Fruit fly (Drosophila melanogaster) whole organism, embryonic: ENCODE results near the gene cv-c.

Experiments used
- CG11093 ChIP-seq: fragments of 200-800 bp; sonication (Bioruptor generic); IDR thresholded peaks from 3 replicates; pipeline ENCODE4 v1.3.6; 2022; ENCODE audit warnings: missing biosample characterization, missing genetic modification characterization
- CG11504 ChIP-seq: fragments of 200-800 bp; sonication (Bioruptor generic); optimal IDR thresholded peaks from 3 replicates; lab custom pipeline; 2019; ENCODE audit warnings: missing biosample characterization, mild to moderate bottlenecking, missing genetic modification characterization, moderate library complexity
- CG11560 ChIP-seq: fragments of 200-800 bp; sonication (Bioruptor generic); IDR thresholded peaks from 3 replicates; pipeline ENCODE4 v1.3.6; 2022; ENCODE audit warnings: missing biosample characterization, missing genetic modification characterization
- CG11695 ChIP-seq: fragments of 200-800 bp; sonication (Bioruptor generic); IDR thresholded peaks from 3 replicates; pipeline ENCODE4 v1.3.6; 2022; ENCODE audit warnings: missing biosample characterization, missing genetic modification characterization
- CG2678 ChIP-seq: fragments of 200-800 bp; sonication (Bioruptor generic); optimal IDR thresholded peaks from 3 replicates; lab custom pipeline; 2019; ENCODE audit warnings: missing biosample characterization, mild to moderate bottlenecking, missing genetic modification characterization, moderate library complexity
- CG3163 ChIP-seq: fragments of 200-800 bp; sonication (Bioruptor generic); optimal IDR thresholded peaks from 3 replicates; lab custom pipeline; 2016; ENCODE audit warnings: missing biosample characterization, missing genetic modification characterization
- CG4424 ChIP-seq: fragments of 200-800 bp; sonication (Bioruptor generic); optimal IDR thresholded peaks from 3 replicates; lab custom pipeline; 2016; ENCODE audit warnings: missing biosample characterization, missing genetic modification characterization
- CG4854 ChIP-seq: fragments of 200-800 bp; sonication (Bioruptor generic); optimal IDR thresholded peaks from 2 replicates; lab custom pipeline; 2016; ENCODE audit warnings: missing biosample characterization, missing genetic modification characterization, inconsistent platforms
- CG9437 ChIP-seq: fragments of 200-800 bp; sonication (Bioruptor generic); optimal IDR thresholded peaks from 2 replicates; lab custom pipeline; 2018; ENCODE audit warnings: missing biosample characterization, mild to moderate bottlenecking, missing genetic modification characterization
- CHES-1-like ChIP-seq: fragments of 200-800 bp; sonication (Bioruptor generic); optimal IDR thresholded peaks from 2 replicates; lab custom pipeline; 2016; ENCODE audit warnings: missing biosample characterization, missing genetic modification characterization
- CTCF ChIP-seq: fragments of 200-800 bp; sonication (Bioruptor generic); optimal IDR thresholded peaks from 2 replicates; lab custom pipeline; 2017; ENCODE audit warnings: missing biosample characterization, mild to moderate bottlenecking, missing genetic modification characterization, moderate library complexity
- CkIIα-i1 ChIP-seq: fragments of 200-800 bp; sonication (Bioruptor generic); IDR thresholded peaks from 2 replicates; pipeline ENCODE4 v1.3.6; 2022; ENCODE audit warnings: missing biosample characterization, missing genetic modification characterization
- D19A ChIP-seq: fragments of 200-800 bp; optimal IDR thresholded peaks from 3 replicates; lab custom pipeline; 2019; ENCODE audit warnings: missing biosample characterization, mild to moderate bottlenecking, missing genetic modification characterization, moderate library complexity
- Doc3 ChIP-seq: fragments of 200-800 bp; sonication (Bioruptor generic); IDR thresholded peaks from 3 replicates; pipeline ENCODE4 v1.3.6; 2022; ENCODE audit warnings: missing biosample characterization, missing genetic modification characterization; ENCODE audit not compliant: partially characterized antibody
- Drgx ChIP-seq: fragments of 200-800 bp; sonication (Bioruptor generic); IDR thresholded peaks from 2 replicates; pipeline ENCODE4 v1.3.6; 2022; ENCODE audit warnings: missing biosample characterization, missing genetic modification characterization
- GATAe ChIP-seq: fragments of 200-800 bp; sonication (Bioruptor generic); conservative IDR thresholded peaks from 2 replicates; pipeline ENCODE4 v1.3.6; 2022; ENCODE audit warnings: missing biosample characterization, missing genetic modification characterization
- HLH3B ChIP-seq: fragments of 200-800 bp; sonication (Bioruptor generic); IDR thresholded peaks from 2 replicates; pipeline ENCODE4 v1.3.6; 2022; ENCODE audit warnings: missing biosample characterization, missing genetic modification characterization
- Jarid2 ChIP-seq: fragments of 200-800 bp; sonication (Bioruptor generic); optimal IDR thresholded peaks from 3 replicates; lab custom pipeline; 2017; ENCODE audit warnings: mild to moderate bottlenecking, missing biosample characterization, missing genetic modification reagents, missing genetic modification characterization
- Lpt ChIP-seq: fragments of >200 bp; optimal IDR thresholded peaks from 2 replicates; lab custom pipeline; 2018; ENCODE audit warnings: missing biosample characterization, missing genetic modification characterization
- MTF-1 ChIP-seq: fragments of 200-800 bp; sonication (Bioruptor generic); optimal IDR thresholded peaks from 2 replicates; lab custom pipeline; 2018; ENCODE audit warnings: missing biosample characterization, mild to moderate bottlenecking, missing genetic modification characterization, borderline replicate concordance
- Med ChIP-seq: fragments of 200-800 bp; sonication (Bioruptor generic); peaks from one replicate; lab custom pipeline; 2016; ENCODE audit warnings: missing biosample characterization, missing genetic modification characterization, mild to moderate bottlenecking, inconsistent platforms, moderate library complexity
- Nf-YC ChIP-seq: fragments of 200-800 bp; optimal IDR thresholded peaks from 3 replicates; lab custom pipeline; 2019; ENCODE audit warnings: missing biosample characterization, mild to moderate bottlenecking, missing genetic modification characterization, moderate library complexity
- Ptx1 ChIP-seq: fragments of 200-800 bp; sonication (Bioruptor generic); IDR thresholded peaks from 2 replicates; pipeline ENCODE4 v1.3.6; 2022; ENCODE audit warnings: missing biosample characterization, missing genetic modification characterization
- Rfx ChIP-seq: fragments of 200-800 bp; sonication (Bioruptor generic); IDR thresholded peaks from 2 replicates; pipeline ENCODE4 v1.3.6; 2022; ENCODE audit warnings: missing biosample characterization, missing genetic modification characterization
- Sox100B ChIP-seq: fragments of 200-800 bp; sonication (Bioruptor generic); optimal IDR thresholded peaks from 3 replicates; lab custom pipeline; 2018; ENCODE audit warnings: missing biosample characterization, mild to moderate bottlenecking, missing genetic modification characterization
- Ssrp ChIP-seq: fragments of 200-800 bp; sonication (Bioruptor generic); optimal IDR thresholded peaks from 2 replicates; lab custom pipeline; 2018; ENCODE audit warnings: missing biosample characterization, mild to moderate bottlenecking, missing genetic modification characterization, moderate library complexity
- ab ChIP-seq: fragments of 200-800 bp; sonication (Bioruptor generic); optimal IDR thresholded peaks from 2 replicates; lab custom pipeline; 2016; ENCODE audit warnings: missing biosample characterization, missing genetic modification characterization
- ase ChIP-seq: fragments of 200-800 bp; sonication (Bioruptor generic); IDR thresholded peaks from 3 replicates; pipeline ENCODE4 v1.3.6; 2022; ENCODE audit warnings: missing biosample characterization, missing genetic modification characterization
- dmrt11E ChIP-seq: fragments of 200-800 bp; sonication (Bioruptor generic); optimal IDR thresholded peaks from 3 replicates; lab custom pipeline; 2018; ENCODE audit warnings: missing biosample characterization, mild to moderate bottlenecking, missing genetic modification characterization, moderate library complexity
- dpn ChIP-seq, 2 experiments: fragments of 200-800 bp; sonication (Bioruptor generic); optimal IDR thresholded peaks; 3 replicates each; lab custom pipeline; 2016; ENCODE audit warnings: missing biosample characterization in 2 of 2, missing genetic modification characterization in 2 of 2
- fd96Cb ChIP-seq: fragments of 200-800 bp; sonication (Bioruptor generic); optimal IDR thresholded peaks from 2 replicates; lab custom pipeline; 2018; ENCODE audit warnings: missing biosample characterization, mild to moderate bottlenecking, missing genetic modification characterization, moderate library complexity
- fu2 ChIP-seq: fragments of 200-800 bp; sonication (Bioruptor generic); optimal IDR thresholded peaks from 2 replicates; lab custom pipeline; 2016; ENCODE audit warnings: missing biosample characterization, missing genetic modification characterization
- gcm ChIP-seq: fragments of 200-800 bp; sonication (Bioruptor generic); optimal IDR thresholded peaks from 2 replicates; lab custom pipeline; 2019; ENCODE audit warnings: missing biosample characterization, mild to moderate bottlenecking, missing genetic modification characterization, moderate library complexity
- gfzf ChIP-seq: fragments of 200-800 bp; sonication (Bioruptor generic); optimal IDR thresholded peaks from 2 replicates; lab custom pipeline; 2016; ENCODE audit warnings: missing biosample characterization, mild to moderate bottlenecking, missing genetic modification characterization, moderate library complexity
- gsb ChIP-seq: fragments of 200-800 bp; sonication (Bioruptor generic); IDR thresholded peaks from 2 replicates; pipeline ENCODE4 v1.3.6; 2022; ENCODE audit warnings: missing biosample characterization, missing genetic modification characterization
- hb ChIP-seq: fragments of 200-800 bp; sonication (Bioruptor generic); IDR thresholded peaks from 3 replicates; pipeline ENCODE4 v1.3.6; 2022; ENCODE audit warnings: missing biosample characterization, missing genetic modification characterization; ENCODE audit not compliant: partially characterized antibody
- her ChIP-seq: fragments of 200-800 bp; sonication (Bioruptor generic); optimal IDR thresholded peaks from 2 replicates; lab custom pipeline; 2016; ENCODE audit warnings: missing biosample characterization, missing genetic modification characterization
- ken ChIP-seq: fragments of 200-800 bp; sonication (Bioruptor generic); IDR thresholded peaks from 3 replicates; pipeline ENCODE4 v1.3.6; 2022; ENCODE audit warnings: missing biosample characterization, missing genetic modification characterization
- lmd ChIP-seq: fragments of 200-800 bp; sonication (Bioruptor generic); IDR thresholded peaks from 2 replicates; pipeline ENCODE4 v1.3.6; 2022; ENCODE audit warnings: missing biosample characterization, missing genetic modification characterization
- lola ChIP-seq, 3 experiments: fragments of >200 bp in 2 of 3; fragments of 200-800 bp in 1 of 3; sonication (Bioruptor generic) in 1 of 3; optimal IDR thresholded peaks; 2 replicates each; lab custom pipeline; 2017 to 2019; ENCODE audit warnings: missing biosample characterization in 3 of 3, missing genetic modification characterization in 3 of 3, mild to moderate bottlenecking in 1 of 3, moderate library complexity in 1 of 3
- nom ChIP-seq: fragments of 200-800 bp; sonication (Bioruptor generic); optimal IDR thresholded peaks from 2 replicates; lab custom pipeline; 2017; ENCODE audit warnings: missing biosample characterization, missing genetic modification characterization, mild to moderate bottlenecking, moderate library complexity, missing genetic modification reagents
- onecut ChIP-seq: fragments of 200-800 bp; sonication (Bioruptor generic); IDR thresholded peaks from 2 replicates; pipeline ENCODE4 v1.3.6; 2022; ENCODE audit warnings: missing biosample characterization, missing genetic modification characterization
- phol ChIP-seq: fragments of 200-800 bp; sonication (Bioruptor generic); optimal IDR thresholded peaks from 3 replicates; lab custom pipeline; 2018; ENCODE audit warnings: missing biosample characterization, mild to moderate bottlenecking, missing genetic modification characterization, moderate library complexity
- pita ChIP-seq: fragments of 200-800 bp; sonication (Bioruptor generic); optimal IDR thresholded peaks from 2 replicates; lab custom pipeline; 2017; ENCODE audit warnings: missing biosample characterization, mild to moderate bottlenecking, missing genetic modification characterization
- ro ChIP-seq: fragments of 200-800 bp; sonication (Bioruptor generic); IDR thresholded peaks from 2 replicates; pipeline ENCODE4 v1.3.6; 2022; ENCODE audit warnings: missing biosample characterization, missing genetic modification characterization
- sd ChIP-seq: fragments of 200-800 bp; sonication (Bioruptor generic); optimal IDR thresholded peaks from 3 replicates; lab custom pipeline; 2018; ENCODE audit warnings: missing biosample characterization, mild to moderate bottlenecking, missing genetic modification characterization, moderate library complexity
- sens ChIP-seq: fragments of 200-800 bp; sonication (Bioruptor generic); peaks from one replicate; lab custom pipeline; 2016; ENCODE audit warnings: missing biosample characterization, missing genetic modification characterization
- sna ChIP-seq: fragments of 200-800 bp; sonication (Bioruptor generic); IDR thresholded peaks from 2 replicates; pipeline ENCODE4 v1.3.6; 2022; ENCODE audit warnings: missing biosample characterization, missing genetic modification characterization; ENCODE audit not compliant: partially characterized antibody
- tin ChIP-seq: fragments of 200-800 bp; sonication (Bioruptor generic); optimal IDR thresholded peaks from 3 replicates; lab custom pipeline; 2016; ENCODE audit warnings: missing biosample characterization, missing genetic modification characterization
- vnd ChIP-seq: fragments of 200-800 bp; sonication (Bioruptor generic); IDR thresholded peaks from 3 replicates; pipeline ENCODE4 v1.3.6; 2022; ENCODE audit warnings: missing biosample characterization, missing genetic modification characterization; ENCODE audit not compliant: partially characterized antibody
- wor ChIP-seq: fragments of 200-800 bp; sonication (Bioruptor generic); IDR thresholded peaks from 2 replicates; pipeline ENCODE4 v1.3.6; 2022; ENCODE audit warnings: missing biosample characterization, missing genetic modification characterization
- z ChIP-seq: fragments of 200-800 bp; sonication (Bioruptor generic); IDR thresholded peaks from 3 replicates; pipeline ENCODE4 v1.3.6; 2022; ENCODE audit warnings: missing biosample characterization, missing genetic modification characterization

The cv-c gene

DNA sequence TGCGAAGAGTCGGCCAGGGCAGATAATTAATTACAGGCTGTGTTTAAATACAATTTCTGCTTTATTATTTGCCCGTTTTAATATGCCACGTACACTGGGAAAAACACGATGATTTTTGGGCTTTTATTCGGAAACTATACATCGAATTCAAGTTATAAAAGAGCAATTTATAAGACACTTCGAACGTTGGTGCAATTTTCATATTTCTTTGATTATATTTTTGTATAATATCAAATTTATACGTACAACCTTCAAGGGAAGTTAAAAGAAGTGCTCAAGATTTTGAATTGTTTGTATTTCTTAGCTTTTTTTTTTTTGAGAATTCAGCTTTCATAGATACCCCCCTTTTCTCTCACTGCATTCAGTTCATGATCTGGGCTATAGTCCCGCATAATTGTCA is 92.3 kb downstream of the cv-c start:
- TF ChIP-seq sens (peak; percentile 8), CG11504 (peak; percentile 15), Ptx1 (GFP tag; lab: Robert Waterston, UW) (0 out of 2 replicates have a peak, but pooled peaks have one; percentile 6), dpn (GFP tag; optimal IDR thresholded peaks at IDR 0.05; lab: Kevin White, UChicago) (no peak), gcm (peak; percentile 22), HLH3B (GFP tag; lab: Robert Waterston, UW) (no peak), hb (GFP tag; lab: Robert Waterston, UW) (no peak), nom (peak; percentile 31), CG3163 (GFP tag; lab: Kevin White, UChicago) (no peak), Drgx (GFP tag; lab: Robert Waterston, UW) (peak; percentile 34; the same call in 1 of the 2 replicates), GATAe (GFP tag; lab: Robert Waterston, UW) (no peak), fd96Cb (tag; lab: Kevin White, UChicago) (peak; percentile 6), D19A (tag; lab: Kevin White, UChicago) (no peak), CG4424 (GFP tag; lab: Kevin White, UChicago) (no peak), phol (peak; percentile 6), tin (GFP tag; lab: Kevin White, UChicago) (no peak), Sox100B (GFP tag; lab: Kevin White, UChicago) (peak; percentile 6), MTF-1 (no peak), fu2 (GFP tag; lab: Kevin White, UChicago) (no peak)

DNA sequence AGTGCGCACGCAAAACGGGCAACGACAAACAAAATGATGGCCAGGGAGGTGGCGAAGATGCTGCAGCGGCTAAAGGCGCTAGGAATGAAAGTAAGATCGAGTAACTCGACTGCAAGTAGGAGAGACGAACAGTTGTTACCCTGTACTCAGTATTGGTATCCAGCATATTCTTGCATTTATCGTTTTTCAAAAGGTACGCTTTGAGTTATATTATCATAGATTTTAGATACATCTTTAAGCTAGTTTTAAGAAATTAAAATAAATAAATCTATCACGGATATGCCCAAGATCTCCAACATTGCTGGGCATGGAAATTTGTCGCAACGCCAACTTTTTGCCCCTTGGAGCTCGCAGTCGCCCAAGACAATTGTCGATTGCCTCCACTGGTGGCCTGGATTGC is 93.7 kb downstream of the cv-c start:
- no peak for TF ChIP-seq ab (GFP tag; lab: Kevin White, UChicago)
- TF ChIP-seq CG9437: no peak
- peak; percentile 31 for TF ChIP-seq Med (GFP tag; lab: Kevin White, UChicago)
- TF ChIP-seq dmrt11E (tag; lab: Kevin White, UChicago): no peak
- no peak for TF ChIP-seq CG11695
- TF ChIP-seq ro: no peak; the same call in 1 of the 2 replicates
- TF ChIP-seq gfzf (GFP tag; lab: Kevin White, UChicago): no peak
- no peak for TF ChIP-seq onecut
- TF ChIP-seq pita (GFP tag; lab: Kevin White, UChicago): no peak
- TF ChIP-seq Jarid2: no peak
- no peak for TF ChIP-seq Doc3 (GFP tag; lab: Robert Waterston, UW)
- TF ChIP-seq CTCF (GFP tag; lab: Kevin White, UChicago): no peak
- TF ChIP-seq lmd (GFP tag; lab: Robert Waterston, UW): peak; percentile 54
- TF ChIP-seq z (GFP tag; lab: Robert Waterston, UW): no peak
- TF ChIP-seq CG11093 (GFP tag; lab: Robert Waterston, UW): peak; percentile 52; the same call in 1 of the 3 replicates
- no peak for TF ChIP-seq sd
- no peak for TF ChIP-seq gsb (GFP tag; lab: Robert Waterston, UW)
- 0 out of 3 replicates have a peak, but pooled peaks have one; percentile 22 for TF ChIP-seq ase
- TF ChIP-seq lola (GFP tag; optimal IDR thresholded peaks at IDR 0.05; lab: Kevin White, UChicago): no peak
- TF ChIP-seq ken: no peak
- no peak for TF ChIP-seq wor
- peak; percentile 2 for TF ChIP-seq Ssrp (tag; lab: Kevin White, UChicago)
- peak; percentile 11 for TF ChIP-seq CG2678 (tag; lab: Kevin White, UChicago)
- no peak for TF ChIP-seq vnd (GFP tag; lab: Robert Waterston, UW)
- 0 out of 3 replicates have a peak, but pooled peaks have one; percentile 19 for TF ChIP-seq CG11560 (tag; lab: Robert Waterston, UW)
- TF ChIP-seq Lpt (GFP tag; lab: Kevin White, UChicago): no peak
- TF ChIP-seq CHES-1-like (GFP tag; lab: Kevin White, UChicago): no peak
- TF ChIP-seq her: no peak
- no peak for TF ChIP-seq sna (GFP tag; lab: Robert Waterston, UW)
- no peak; the same call in 1 of the 2 replicates for TF ChIP-seq Rfx (GFP tag; lab: Robert Waterston, UW)
- no peak for TF ChIP-seq CG4854 (GFP tag; lab: Kevin White, UChicago)
- TF ChIP-seq Nf-YC (tag; lab: Kevin White, UChicago): no peak
- peak; percentile 76 for TF ChIP-seq nom
- no peak for TF ChIP-seq CkIIα-i1 (GFP tag; lab: Robert Waterston, UW)
